Fruit fly (Drosophila melanogaster): ENCODE measurements around the gene CG12170.

CG12170 gene

DNA sequence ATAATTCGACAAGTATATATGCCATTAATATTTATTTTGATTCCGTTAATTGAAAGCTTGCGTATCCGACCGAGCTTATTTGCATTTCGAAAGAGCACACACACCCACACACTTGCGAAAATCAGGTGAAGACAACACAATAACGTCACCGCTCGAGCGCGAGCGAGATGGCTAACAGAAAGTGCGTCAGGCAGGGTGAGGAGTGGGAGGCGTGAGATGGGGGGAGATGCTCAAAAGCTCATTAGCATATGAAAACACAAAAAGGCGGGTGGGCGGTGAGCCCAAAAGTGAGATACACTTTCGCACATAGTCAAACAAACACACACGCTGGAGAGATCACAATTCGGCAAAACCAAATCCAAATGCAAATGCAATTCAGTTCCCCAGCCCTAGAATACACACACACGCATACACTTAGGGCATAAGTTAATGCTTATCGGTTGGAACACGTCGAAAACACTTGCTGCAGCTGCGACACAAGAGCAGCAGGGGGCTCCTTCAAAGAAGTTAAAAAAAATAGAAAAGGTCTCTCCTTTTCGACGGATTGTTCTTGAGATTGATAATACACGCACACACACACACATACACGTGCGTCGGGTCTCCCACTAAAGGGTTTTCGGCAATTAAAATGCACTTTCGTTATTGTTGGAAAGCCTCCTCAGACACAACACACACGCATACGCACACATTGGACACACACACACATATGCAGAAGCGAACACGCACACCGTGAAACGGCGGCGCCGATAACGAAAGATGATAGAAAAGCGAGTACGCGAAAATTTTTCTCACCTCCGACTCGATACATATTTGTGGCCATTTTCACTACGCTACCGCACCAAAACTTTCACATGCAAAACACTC, 10.9 kb downstream of the CG12170 start (continued):
- TF ChIP-seq CG6254 (GFP tag; optimal IDR thresholded peaks at IDR 0.05) (no peak), kni (GFP tag; optimal IDR thresholded peaks at IDR 0.05) (peak; percentile 66), CG8924 (tag; optimal IDR thresholded peaks at IDR 0.05) (no peak), Camta (GFP tag; optimal IDR thresholded peaks at IDR 0.05) (no peak), Usf (GFP tag; optimal IDR thresholded peaks at IDR 0.05) (no peak), CG1832 (GFP tag; optimal IDR thresholded peaks at IDR 0.05) (peak; percentile 49), MBD-R2 (GFP tag; IDR thresholded peaks at IDR 0.05) (0 out of 2 replicates have a peak, but pooled peaks have one; percentile 6), CG17385 (GFP tag; optimal IDR thresholded peaks at IDR 0.05) (no peak), Myb (GFP tag; optimal IDR thresholded peaks at IDR 0.05) (no peak), btn (GFP tag; optimal IDR thresholded peaks at IDR 0.05) (no peak), Hsf (GFP tag; optimal IDR thresholded peaks at IDR 0.05) (no peak), CG6175 (GFP tag; IDR thresholded peaks at IDR 0.05) (no peak), rib (GFP tag; IDR thresholded peaks at IDR 0.05) (peak; percentile 8), Xbp1 (GFP tag; optimal IDR thresholded peaks at IDR 0.05) (no peak), CG15479 (GFP tag; optimal IDR thresholded peaks at IDR 0.05) (peak; percentile 71), CG15011 (GFP tag; optimal IDR thresholded peaks at IDR 0.05) (no peak), CG5953 (GFP tag; IDR thresholded peaks at IDR 0.05) (no peak), CG7271 (tag; optimal IDR thresholded peaks at IDR 0.05) (no peak), sqz (GFP tag; optimal IDR thresholded peaks at IDR 0.05) (no peak), CG30403 (GFP tag; optimal IDR thresholded peaks at IDR 0.05) (no peak), dysf (GFP tag; IDR thresholded peaks at IDR 0.05) (no peak), CG4820 (GFP tag; optimal IDR thresholded peaks at IDR 0.05) (no peak), disco-r (GFP tag; optimal IDR thresholded peaks at IDR 0.05) (no peak), klu (GFP tag; IDR thresholded peaks at IDR 0.05) (no peak), HLH54F (GFP tag; optimal IDR thresholded peaks at IDR 0.05) (no peak), CG3281 (GFP tag; optimal IDR thresholded peaks at IDR 0.05) (no peak), gfzf (GFP tag; optimal IDR thresholded peaks at IDR 0.05) (no peak), Nf-YB (GFP tag; optimal IDR thresholded peaks at IDR 0.05) (no peak), CG12659 (GFP tag; optimal IDR thresholded peaks at IDR 0.05) (no peak), CG5180 (GFP tag; optimal IDR thresholded peaks at IDR 0.05) (peak; percentile 82), gem (tag; optimal IDR thresholded peaks at IDR 0.05) (no peak), CG9876 (GFP tag; optimal IDR thresholded peaks at IDR 0.05) (no peak), Elba2 (GFP tag; optimal IDR thresholded peaks at IDR 0.05) (no peak), CG8765 (GFP tag; IDR thresholded peaks at IDR 0.05) (no peak), CG17829 (tag; optimal IDR thresholded peaks at IDR 0.05) (no peak), luna (GFP tag; optimal IDR thresholded peaks at IDR 0.05) (no peak), oc (tag; optimal IDR thresholded peaks at IDR 0.05) (no peak), ase (GFP tag; IDR thresholded peaks at IDR 0.05) (no peak), br (optimal IDR thresholded peaks at IDR 0.05) (no peak), D (optimal IDR thresholded peaks at IDR 0.05) (peak; percentile 46), D (GFP tag; optimal IDR thresholded peaks at IDR 0.05) (no peak), ci (GFP tag; IDR thresholded peaks at IDR 0.05) (no peak), CG2199 (GFP tag; IDR thresholded peaks at IDR 0.05) (no peak), Mes4 (GFP tag; optimal IDR thresholded peaks at IDR 0.05) (no peak), CG12942 (GFP tag; optimal IDR thresholded peaks at IDR 0.05) (no peak), chinmo (GFP tag; IDR thresholded peaks at IDR 0.05; ENCODE audit: partially characterized antibody) (peak; percentile 63; the same call in 2 of the 4 replicates), CG14014 (GFP tag; IDR thresholded peaks at IDR 0.05) (no peak), Rx (GFP tag; IDR thresholded peaks at IDR 0.05) (no peak), en (GFP tag; optimal IDR thresholded peaks at IDR 0.05) (no peak), BEAF-32 (GFP tag; optimal IDR thresholded peaks at IDR 0.05) (no peak), CG7745 (tag; optimal IDR thresholded peaks at IDR 0.05) (no peak)
